Fruit fly (Drosophila melanogaster) whole organism, prepupa: ENCODE measurements around the gene br.

Experiments used
- Blimp-1 ChIP-seq: fragments of 200-800 bp; sonication (Bioruptor generic); optimal IDR thresholded peaks from 3 replicates; lab custom pipeline; 2017; ENCODE audit warnings: missing biosample characterization, missing genetic modification characterization, mild to moderate bottlenecking, moderate library complexity, missing genetic modification reagents
- CG10631 ChIP-seq: fragments of 200-800 bp; sonication (Bioruptor generic); optimal IDR thresholded peaks from 2 replicates; lab custom pipeline; 2016; ENCODE audit warnings: missing biosample characterization, missing genetic modification characterization
- CG10669 ChIP-seq: fragments of 200-800 bp; sonication (Bioruptor generic); optimal IDR thresholded peaks from 3 replicates; lab custom pipeline; 2018; ENCODE audit warnings: missing biosample characterization, mild to moderate bottlenecking, missing genetic modification characterization, moderate library complexity
- CG11294 ChIP-seq: fragments of 200-800 bp; sonication (Bioruptor generic); IDR thresholded peaks from 2 replicates; pipeline ENCODE4 v1.3.6; 2022; ENCODE audit warnings: missing biosample characterization, missing genetic modification characterization
- CG11762 ChIP-seq: fragments of 200-800 bp; sonication (Bioruptor generic); optimal IDR thresholded peaks from 3 replicates; lab custom pipeline; 2016; ENCODE audit warnings: missing biosample characterization, missing genetic modification characterization; ENCODE audit not compliant: insufficient read depth
- CG15336 ChIP-seq: fragments of 200-800 bp; sonication (Bioruptor generic); IDR thresholded peaks from 2 replicates; pipeline ENCODE4 v1.3.6; 2022; ENCODE audit warnings: missing biosample characterization, missing genetic modification characterization
- CG16779 ChIP-seq: fragments of 200-800 bp; sonication (Bioruptor generic); optimal IDR thresholded peaks from 3 replicates; lab custom pipeline; 2017; ENCODE audit warnings: missing biosample characterization, mild to moderate bottlenecking, missing genetic modification characterization
- CG3032 ChIP-seq: fragments of 200-800 bp; optimal IDR thresholded peaks from 2 replicates; lab custom pipeline; 2019; ENCODE audit warnings: missing biosample characterization, mild to moderate bottlenecking, missing genetic modification characterization, moderate library complexity
- CG31627 ChIP-seq: fragments of 200-800 bp; sonication (Bioruptor generic); optimal IDR thresholded peaks from 3 replicates; lab custom pipeline; 2016; ENCODE audit warnings: missing biosample characterization, missing genetic modification characterization
- CG32006 ChIP-seq: fragments of 200-800 bp; sonication (Bioruptor generic); optimal IDR thresholded peaks from 3 replicates; lab custom pipeline; 2017; ENCODE audit warnings: missing biosample characterization, mild to moderate bottlenecking, missing genetic modification characterization
- CG34406 ChIP-seq: fragments of 200-800 bp; sonication (Bioruptor generic); optimal IDR thresholded peaks from 3 replicates; lab custom pipeline; 2016; ENCODE audit warnings: missing biosample characterization, missing genetic modification characterization
- CG3919 ChIP-seq: fragments of 200-800 bp; sonication (Bioruptor generic); optimal IDR thresholded peaks from 3 replicates; lab custom pipeline; 2016; ENCODE audit warnings: missing biosample characterization, missing genetic modification characterization
- CG4318 ChIP-seq: fragments of 200-800 bp; sonication (Bioruptor generic); optimal IDR thresholded peaks from 3 replicates; lab custom pipeline; 2017; ENCODE audit warnings: missing biosample characterization, mild to moderate bottlenecking, missing genetic modification characterization
- CG6163 ChIP-seq: fragments of 200-800 bp; sonication (Bioruptor generic); IDR thresholded peaks from 3 replicates; pipeline ENCODE4 v1.3.6; 2022; ENCODE audit warnings: missing biosample characterization, missing genetic modification characterization
- CG6276 ChIP-seq: fragments of 200-800 bp; sonication (Bioruptor generic); optimal IDR thresholded peaks from 2 replicates; lab custom pipeline; 2017; ENCODE audit warnings: missing biosample characterization, mild to moderate bottlenecking, missing genetic modification characterization
- CG6808 ChIP-seq: fragments of 200-800 bp; sonication (Bioruptor generic); optimal IDR thresholded peaks from 3 replicates; lab custom pipeline; 2017; ENCODE audit warnings: missing biosample characterization, missing genetic modification characterization, mild to moderate bottlenecking, moderate library complexity, missing genetic modification reagents
- CG6854 ChIP-seq: fragments of 200-800 bp; sonication (Bioruptor generic); optimal IDR thresholded peaks from 2 replicates; lab custom pipeline; 2017; ENCODE audit warnings: missing biosample characterization, mild to moderate bottlenecking, missing genetic modification characterization
- CG7368 ChIP-seq: fragments of 200-800 bp; sonication (Bioruptor generic); optimal IDR thresholded peaks from 3 replicates; lab custom pipeline; 2016; ENCODE audit warnings: missing biosample characterization, missing genetic modification characterization
- CG8119 ChIP-seq: fragments of 200-800 bp; sonication (Bioruptor generic); IDR thresholded peaks from 3 replicates; pipeline ENCODE4 v1.3.6; 2022; ENCODE audit warnings: missing biosample characterization, missing genetic modification characterization
- CG8319 ChIP-seq: fragments of 200-800 bp; sonication (Bioruptor generic); optimal IDR thresholded peaks from 3 replicates; lab custom pipeline; 2016; ENCODE audit warnings: missing biosample characterization, missing genetic modification characterization
- CG8632 ChIP-seq: fragments of 200-800 bp; sonication (Bioruptor generic); optimal IDR thresholded peaks from 3 replicates; lab custom pipeline; 2016; ENCODE audit warnings: missing biosample characterization, missing genetic modification characterization
- CG9139 ChIP-seq: fragments of 200-800 bp; sonication (Bioruptor generic); optimal IDR thresholded peaks from 3 replicates; lab custom pipeline; 2017; ENCODE audit warnings: missing biosample characterization, mild to moderate bottlenecking, missing genetic modification characterization
- Eip75B ChIP-seq: fragments of 200-800 bp; sonication (Bioruptor generic); optimal IDR thresholded peaks from 3 replicates; lab custom pipeline; 2016; ENCODE audit warnings: missing biosample characterization, missing genetic modification characterization
- Eip78C ChIP-seq: fragments of 200-800 bp; sonication (Bioruptor generic); peaks from one replicate; lab custom pipeline; 2016; ENCODE audit warnings: missing biosample characterization, missing genetic modification characterization
- Eip93F ChIP-seq: fragments of 200-800 bp; sonication (Bioruptor generic); optimal IDR thresholded peaks from 2 replicates; lab custom pipeline; 2016; ENCODE audit warnings: missing biosample characterization, mild to moderate bottlenecking, missing genetic modification characterization
- Ets21C ChIP-seq: fragments of 200-800 bp; sonication (Bioruptor generic); optimal IDR thresholded peaks from 3 replicates; lab custom pipeline; 2016; ENCODE audit warnings: missing biosample characterization, missing genetic modification characterization
- Ets96B ChIP-seq: fragments of 200-800 bp; optimal IDR thresholded peaks from 2 replicates; lab custom pipeline; 2019; ENCODE audit warnings: missing biosample characterization, mild to moderate bottlenecking, missing genetic modification characterization, moderate library complexity
- Gug ChIP-seq: fragments of 200-800 bp; sonication (Bioruptor generic); IDR thresholded peaks from 2 replicates; pipeline ENCODE4 v1.3.6; 2022; ENCODE audit warnings: missing biosample characterization, missing genetic modification characterization
- Hr39 ChIP-seq: fragments of 200-800 bp; sonication (Bioruptor generic); optimal IDR thresholded peaks from 2 replicates; lab custom pipeline; 2016; ENCODE audit warnings: missing biosample characterization, missing genetic modification characterization
- Hr4 ChIP-seq: fragments of 200-800 bp; sonication (Bioruptor generic); optimal IDR thresholded peaks from 3 replicates; lab custom pipeline; 2016; ENCODE audit warnings: missing biosample characterization, missing genetic modification characterization
- Met ChIP-seq: fragments of 200-800 bp; sonication (Bioruptor generic); optimal IDR thresholded peaks from 3 replicates; lab custom pipeline; 2016; ENCODE audit warnings: missing biosample characterization, missing genetic modification characterization
- OdsH ChIP-seq: fragments of 200-800 bp; sonication (Bioruptor generic); optimal IDR thresholded peaks from 3 replicates; lab custom pipeline; 2016; ENCODE audit warnings: missing biosample characterization, missing genetic modification characterization
- Smox ChIP-seq: fragments of 200-800 bp; sonication (Bioruptor generic); optimal IDR thresholded peaks from 3 replicates; lab custom pipeline; 2016; ENCODE audit warnings: missing biosample characterization, missing genetic modification characterization
- Sox102F ChIP-seq: fragments of 200-800 bp; sonication (Bioruptor generic); optimal IDR thresholded peaks from 2 replicates; lab custom pipeline; 2016; ENCODE audit warnings: missing biosample characterization, mild to moderate bottlenecking, missing genetic modification characterization
- Sox14 ChIP-seq: fragments of 200-800 bp; sonication (Bioruptor generic); optimal IDR thresholded peaks from 3 replicates; lab custom pipeline; 2016; ENCODE audit warnings: missing biosample characterization, missing genetic modification characterization
- Sox15 ChIP-seq: fragments of 200-800 bp; sonication (Bioruptor generic); optimal IDR thresholded peaks from 3 replicates; lab custom pipeline; 2016; ENCODE audit warnings: missing biosample characterization, missing genetic modification characterization
- achi ChIP-seq: fragments of 200-800 bp; sonication (Bioruptor generic); optimal IDR thresholded peaks from 3 replicates; lab custom pipeline; 2016; ENCODE audit warnings: missing biosample characterization, missing genetic modification characterization
- dsx ChIP-seq: fragments of 200-800 bp; optimal IDR thresholded peaks from 3 replicates; lab custom pipeline; 2019; ENCODE audit warnings: missing biosample characterization, mild to moderate bottlenecking, missing genetic modification characterization, moderate library complexity; ENCODE audit not compliant: poor library complexity, severe bottlenecking
- esn ChIP-seq: fragments of 200-800 bp; sonication (Bioruptor generic); optimal IDR thresholded peaks from 2 replicates; lab custom pipeline; 2016; ENCODE audit warnings: missing biosample characterization, mild to moderate bottlenecking, missing genetic modification characterization, moderate library complexity
- fd59A ChIP-seq: fragments of 200-800 bp; sonication (Bioruptor generic); optimal IDR thresholded peaks from 2 replicates; lab custom pipeline; 2017; ENCODE audit warnings: missing biosample characterization, mild to moderate bottlenecking, missing genetic modification characterization, missing genetic modification reagents
- fkh ChIP-seq: fragments of 200-800 bp; sonication (Bioruptor generic); optimal IDR thresholded peaks from 3 replicates; lab custom pipeline; 2017; ENCODE audit warnings: missing biosample characterization, mild to moderate bottlenecking, missing genetic modification characterization, moderate library complexity
- net ChIP-seq: fragments of 200-800 bp; sonication (Bioruptor generic); optimal IDR thresholded peaks from 3 replicates; lab custom pipeline; 2016; ENCODE audit warnings: missing biosample characterization, missing genetic modification characterization
- pdm3 ChIP-seq: fragments of 200-800 bp; sonication (Bioruptor generic); optimal IDR thresholded peaks from 3 replicates; lab custom pipeline; 2016; ENCODE audit warnings: missing biosample characterization, missing genetic modification characterization
- salr ChIP-seq, 2 experiments: fragments of 200-800 bp; sonication (Bioruptor generic); optimal IDR thresholded peaks; 3 replicates each; lab custom pipeline; 2016 to 2018; ENCODE audit warnings: missing biosample characterization in 2 of 2, missing genetic modification characterization in 2 of 2, mild to moderate bottlenecking in 1 of 2
- spab ChIP-seq: fragments of 200-800 bp; sonication (Bioruptor generic); optimal IDR thresholded peaks from 2 replicates; lab custom pipeline; 2017; ENCODE audit warnings: missing biosample characterization, mild to moderate bottlenecking, missing genetic modification characterization, missing genetic modification reagents
- ss ChIP-seq, 2 experiments: fragments of 200-800 bp; sonication (Bioruptor generic); optimal IDR thresholded peaks; 2 replicates in 1 of 2; 3 replicates in 1 of 2; lab custom pipeline; 2017 to 2018; ENCODE audit warnings: mild to moderate bottlenecking in 2 of 2, missing biosample characterization in 2 of 2, missing genetic modification characterization in 2 of 2, moderate library complexity in 1 of 2
- topi ChIP-seq: fragments of 200-800 bp; sonication (Bioruptor generic); optimal IDR thresholded peaks from 3 replicates; lab custom pipeline; 2016; ENCODE audit warnings: missing biosample characterization, missing genetic modification characterization
- vri ChIP-seq: fragments of 200-800 bp; sonication (Bioruptor generic); optimal IDR thresholded peaks from 3 replicates; lab custom pipeline; 2016; ENCODE audit warnings: missing biosample characterization, mild to moderate bottlenecking, missing genetic modification characterization

Gene br

DNA sequence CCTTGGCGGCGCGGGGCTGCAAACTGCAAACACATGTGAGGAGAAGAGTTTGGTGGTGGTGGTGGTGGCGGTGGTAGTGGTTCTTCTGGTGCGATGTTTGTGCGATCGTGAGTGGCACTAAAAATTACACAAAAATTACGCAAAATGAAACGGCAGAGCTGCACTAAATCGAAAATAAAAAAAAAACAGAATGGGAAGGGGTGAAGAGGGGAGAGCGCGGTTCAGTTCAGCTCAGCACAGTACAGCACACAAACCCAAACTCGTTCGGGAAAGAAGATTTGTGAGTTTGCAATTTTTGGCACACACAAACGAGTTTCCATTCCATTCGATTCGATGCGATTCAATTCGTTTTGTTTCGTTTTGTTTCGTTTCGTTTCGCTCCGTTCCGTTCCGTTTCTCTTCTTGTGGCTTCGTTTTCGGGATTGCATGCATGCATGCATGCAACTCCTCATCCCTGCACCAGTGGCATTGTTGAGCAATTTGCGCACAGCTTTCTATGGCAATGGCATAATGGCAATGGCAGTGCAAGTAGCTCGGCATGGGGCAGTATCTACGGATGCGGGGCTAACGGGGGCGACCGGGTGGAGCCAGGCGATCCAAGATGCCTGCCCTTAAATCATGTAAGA lies 8.3 kb upstream of the br start (continued):
- TF ChIP-seq CG6163 (GFP tag; lab: Robert Waterston, UW) (0 out of 3 replicates have a peak, but pooled peaks have one; percentile 9), CG10631 (GFP tag; lab: Kevin White, UChicago) (no peak), CG3919 (GFP tag; lab: Kevin White, UChicago) (no peak), pdm3 (GFP tag; lab: Kevin White, UChicago) (no peak), dsx (no peak), Eip75B (no peak)

DNA sequence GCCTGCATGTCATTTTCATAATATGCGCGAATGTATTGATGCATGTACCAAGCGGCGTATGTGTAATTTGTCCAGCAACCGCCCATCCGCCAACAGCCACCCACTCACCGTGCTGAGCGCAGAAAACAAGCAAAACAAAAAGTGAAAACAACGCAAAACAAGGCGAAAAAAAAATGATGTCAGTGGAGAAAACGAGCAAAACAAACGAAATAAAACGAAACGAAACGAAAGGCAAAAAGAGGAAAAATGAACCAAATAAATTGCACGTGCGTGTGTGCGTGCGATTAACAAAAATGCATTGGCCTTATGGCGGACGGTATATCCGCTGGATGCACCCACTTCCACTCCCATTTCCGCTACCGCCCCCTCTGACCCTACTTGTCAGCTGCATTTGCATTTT lies 4.6 kb upstream of the br start:
- TF ChIP-seq CG34406 (GFP tag; lab: Kevin White, UChicago): peak; percentile 17
- no peak for TF ChIP-seq salr (GFP tag; optimal IDR thresholded peaks at IDR 0.05; lab: Kevin White, UChicago)
- TF ChIP-seq vri (GFP tag; lab: Kevin White, UChicago): no peak
- peak; percentile 3 for TF ChIP-seq OdsH (GFP tag; lab: Kevin White, UChicago)
- no peak for TF ChIP-seq Eip93F
- TF ChIP-seq pdm3 (GFP tag; lab: Kevin White, UChicago): peak; percentile 16
- TF ChIP-seq CG8632 (GFP tag; lab: Kevin White, UChicago): peak; percentile 8
- no peak for TF ChIP-seq topi
- no peak for TF ChIP-seq Ets21C (GFP tag; lab: Kevin White, UChicago)
- no peak for TF ChIP-seq Hr39 (GFP tag; lab: Kevin White, UChicago)
- peak; percentile 5 for TF ChIP-seq achi (GFP tag; lab: Kevin White, UChicago)
- TF ChIP-seq Gug (GFP tag; lab: Robert Waterston, UW): no peak
- no peak for TF ChIP-seq CG15336 (GFP tag; lab: Robert Waterston, UW)
- TF ChIP-seq Smox (GFP tag; lab: Kevin White, UChicago): no peak
- no peak for TF ChIP-seq CG9139 (GFP tag; lab: Kevin White, UChicago)
- no peak for TF ChIP-seq Sox14 (GFP tag; lab: Kevin White, UChicago)
- TF ChIP-seq CG3919 (GFP tag; lab: Kevin White, UChicago): peak; percentile 27
- TF ChIP-seq fd59A (GFP tag; lab: Kevin White, UChicago): no peak
- no peak for TF ChIP-seq CG8319 (GFP tag; lab: Kevin White, UChicago)
- no peak for TF ChIP-seq Ets96B (tag; lab: Kevin White, UChicago)
- no peak for TF ChIP-seq CG10631 (GFP tag; lab: Kevin White, UChicago)
- TF ChIP-seq Hr4: no peak
- no peak for TF ChIP-seq spab (GFP tag; lab: Kevin White, UChicago)
- TF ChIP-seq esn (GFP tag; lab: Kevin White, UChicago): peak; percentile 11
- TF ChIP-seq CG4318: no peak
- TF ChIP-seq CG32006 (GFP tag; lab: Kevin White, UChicago): no peak
- peak; percentile 27 for TF ChIP-seq CG6276 (GFP tag; lab: Kevin White, UChicago)
- TF ChIP-seq CG8119 (GFP tag; lab: Robert Waterston, UW): no peak
- TF ChIP-seq Eip75B: peak; percentile 8
- no peak for TF ChIP-seq CG11294 (GFP tag; lab: Robert Waterston, UW)
- no peak for TF ChIP-seq dsx
- TF ChIP-seq ss (GFP tag; optimal IDR thresholded peaks at IDR 0.05; lab: Kevin White, UChicago): peak; percentile 15 to 60
- TF ChIP-seq Met: peak; percentile 33
- no peak for TF ChIP-seq CG3032 (tag; lab: Kevin White, UChicago)
- no peak for TF ChIP-seq CG16779 (tag; lab: Kevin White, UChicago)
- TF ChIP-seq CG31627 (GFP tag; lab: Kevin White, UChicago): no peak
- peak; percentile 17 for TF ChIP-seq Sox102F (GFP tag; lab: Kevin White, UChicago)
- TF ChIP-seq Sox15 (GFP tag; lab: Kevin White, UChicago): no peak
- peak; percentile 21 for TF ChIP-seq CG10669
- no peak for TF ChIP-seq net (GFP tag; lab: Kevin White, UChicago)
- TF ChIP-seq Eip78C: peak; percentile 19
- TF ChIP-seq CG7368 (GFP tag; lab: Kevin White, UChicago): peak; percentile 38
- TF ChIP-seq CG6808 (GFP tag; lab: Kevin White, UChicago): peak; percentile 14
- TF ChIP-seq Blimp-1 (GFP tag; lab: Kevin White, UChicago): peak; percentile 59
- peak; percentile 37 for TF ChIP-seq CG11762 (GFP tag; lab: Kevin White, UChicago)
- peak; percentile 69 for TF ChIP-seq CG6854 (GFP tag; lab: Kevin White, UChicago)
- no peak for TF ChIP-seq fkh (GFP tag; lab: Kevin White, UChicago)
- peak; percentile 64; the same call in 2 of the 3 replicates for TF ChIP-seq CG6163 (GFP tag; lab: Robert Waterston, UW)
